Fruit fly (Drosophila melanogaster): ENCODE data around the gene HP1e.
A peak's percentile ranks its signal among the peaks of the same experiment; 100 is the strongest.

- peak; percentile 74 for TF ChIP-seq dsx (GFP tag; optimal IDR thresholded peaks at IDR 0.05; ENCODE audit: poor library complexity, severe bottlenecking)
- TF ChIP-seq CG9139 (GFP tag; optimal IDR thresholded peaks at IDR 0.05): peak; percentile 19
- peak; percentile 83 for TF ChIP-seq Ets96B (tag; optimal IDR thresholded peaks at IDR 0.05)
- peak; percentile 87 for TF ChIP-seq eg (GFP tag; IDR thresholded peaks at IDR 0.05)
Measured at dm6 chr3R:9339176-9340075, 17.9 kb downstream of the HP1e start.
